Worm (Caenorhabditis elegans): ENCODE results near the gene tbg-1.

tbg-1 gene

ce11 chrIII:9600645-9601044 lies 28.3 kb downstream of the tbg-1 start, which contains the start of gene F58A4.2:
Gene F58A4.2, minus strand, starts transcription at chrIII:9600745.
- TF ChIP-seq duxl-1 (tag; optimal IDR thresholded peaks at IDR 0.05; ENCODE audit: poor library complexity) (no peak), nhr-25 (tag; optimal IDR thresholded peaks at IDR 0.05; ENCODE audit: borderline replicate concordance, insufficient read depth) (no peak)

- TF ChIP-seq attf-4 (tag; optimal IDR thresholded peaks at IDR 0.05) (no peak), dmd-6 (GFP tag; IDR thresholded peaks at IDR 0.05) (no peak), lin-39 (tag; optimal IDR thresholded peaks at IDR 0.05) (no peak), lin-29 (GFP tag; IDR thresholded peaks at IDR 0.05) (no peak), fos-1 (tag; optimal IDR thresholded peaks at IDR 0.05) (no peak), nhr-28 (tag; optimal IDR thresholded peaks at IDR 0.05) (no peak), mxl-3 (GFP tag; optimal IDR thresholded peaks at IDR 0.05) (no peak), ZK337.2 (GFP tag; IDR thresholded peaks at IDR 0.05) (no peak), pha-4 (GFP tag; IDR thresholded peaks at IDR 0.05) (no peak), pha-4 (tag; optimal IDR thresholded peaks at IDR 0.05) (no peak), mdl-1 (tag; optimal IDR thresholded peaks at IDR 0.05) (no peak), F10B5.3 (tag; optimal IDR thresholded peaks at IDR 0.05) (no peak)
Measured at ce11 chrIII:9598168-9598567, 30.8 kb downstream of the tbg-1 start, which contains the start of gene F58A4.1. Gene F58A4.1, plus strand, starts transcription at chrIII:9598468.

DNA sequence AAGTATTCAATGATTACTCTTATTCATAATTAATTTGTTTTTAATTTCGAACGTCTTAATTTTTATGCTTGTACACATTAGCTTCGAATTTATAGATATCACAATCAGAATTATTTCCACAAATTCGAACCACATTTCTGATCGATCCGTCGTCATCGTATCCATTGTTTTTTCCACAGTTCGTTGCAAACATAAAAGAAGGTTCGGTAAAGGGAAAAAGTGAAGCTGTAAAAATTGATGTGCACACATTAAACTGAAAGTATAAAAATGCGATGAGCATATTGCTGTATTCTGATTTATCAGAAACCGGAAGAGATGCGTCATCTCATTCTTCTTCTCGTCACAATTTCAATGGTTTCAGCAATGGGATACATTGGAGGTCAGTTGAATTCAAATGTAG lies 31.9 kb downstream of the tbg-1 start, which contains the start of gene C48B4.12:
Gene C48B4.12, plus strand, starts transcription at position 301 of the 400 bp plus-strand sequence.
- no peak for TF ChIP-seq mep-1 (tag; optimal IDR thresholded peaks at IDR 0.05)
- TF ChIP-seq fkh-10 (GFP tag; optimal IDR thresholded peaks at IDR 0.05): no peak
- TF ChIP-seq pqm-1 (tag; optimal IDR thresholded peaks at IDR 0.05): no peak
- no peak for TF ChIP-seq saeg-2 (GFP tag; IDR thresholded peaks at IDR 0.05)

DNA sequence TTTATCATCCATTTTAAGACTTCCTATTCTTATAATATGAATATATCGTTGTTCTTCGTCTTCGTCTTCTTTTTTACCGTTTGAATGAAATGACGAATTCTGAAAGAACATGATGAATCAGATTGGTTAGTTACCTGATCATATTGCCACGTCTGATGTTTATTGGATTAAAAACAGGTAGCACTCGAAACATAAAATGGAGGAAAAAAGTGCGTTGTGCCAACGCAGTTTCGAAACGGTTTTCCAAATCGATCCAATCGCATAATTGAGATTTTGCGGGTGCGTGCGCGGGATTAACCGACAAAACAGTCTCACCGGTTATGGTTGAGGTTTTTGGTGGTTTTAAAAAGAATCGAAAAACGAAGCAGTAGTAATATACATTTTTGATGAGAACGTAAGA lies 33.4 kb downstream of the tbg-1 start, which contains the start of gene rom-2:
Gene rom-2, minus strand, starts transcription at position 101 of the 400 bp plus-strand sequence.
- TF ChIP-seq D1046.2 (GFP tag; IDR thresholded peaks at IDR 0.05): no peak
- TF ChIP-seq pha-4 (GFP tag; IDR thresholded peaks at IDR 0.05): no peak
- no peak for TF ChIP-seq pha-4 (tag; optimal IDR thresholded peaks at IDR 0.05)
- no peak for TF ChIP-seq nhr-237 (tag; optimal IDR thresholded peaks at IDR 0.05)
- no peak for TF ChIP-seq nhr-41 (GFP tag; IDR thresholded peaks at IDR 0.05)
- no peak for TF ChIP-seq rbr-2 (tag; optimal IDR thresholded peaks at IDR 0.05)
- no peak for TF ChIP-seq F10B5.3 (tag; optimal IDR thresholded peaks at IDR 0.05)
- no peak for TF ChIP-seq hmg-1.1 (GFP tag; IDR thresholded peaks at IDR 0.05)
- TF ChIP-seq zfp-3 (GFP tag; conservative IDR thresholded peaks at IDR 0.05): no peak
- TF ChIP-seq fkh-10 (GFP tag; optimal IDR thresholded peaks at IDR 0.05): no peak
- TF ChIP-seq ceh-32 (tag; optimal IDR thresholded peaks at IDR 0.05; ENCODE audit: poor library complexity): no peak
- no peak for TF ChIP-seq ceh-20 (GFP tag; IDR thresholded peaks at IDR 0.05)
- no peak for TF ChIP-seq fos-1 (tag; optimal IDR thresholded peaks at IDR 0.05)
- no peak for TF ChIP-seq egl-27 (tag; optimal IDR thresholded peaks at IDR 0.05)

ce11 chrIII:9592118-9592517 lies 36.8 kb downstream of the tbg-1 start, which contains the start of gene acox-1.5:
Gene acox-1.5, minus strand, starts transcription at chrIII:9592192.
- TF ChIP-seq daf-8 (GFP tag; IDR thresholded peaks at IDR 0.05): no peak
- TF ChIP-seq tag-97 (GFP tag; IDR thresholded peaks at IDR 0.05): no peak
- no peak for TF ChIP-seq nhr-102 (tag; optimal IDR thresholded peaks at IDR 0.05)
- peak; percentile 19 for TF ChIP-seq aha-1 (tag)
- no peak for TF ChIP-seq F44E2.7 (GFP tag; IDR thresholded peaks at IDR 0.05)
- no peak for TF ChIP-seq cey-2 (tag; optimal IDR thresholded peaks at IDR 0.05; ENCODE audit: borderline replicate concordance, insufficient read depth)
- peak; percentile 34 for TF ChIP-seq hlh-11 (tag; optimal IDR thresholded peaks at IDR 0.05)
- no peak for TF ChIP-seq hif-1 (tag; optimal IDR thresholded peaks at IDR 0.05)
- no peak for TF ChIP-seq set-16 (GFP tag; IDR thresholded peaks at IDR 0.05)
- no peak for TF ChIP-seq D1046.2 (GFP tag; IDR thresholded peaks at IDR 0.05)
- TF ChIP-seq unc-62 (GFP tag; optimal IDR thresholded peaks at IDR 0.05 in 1 of 2): peak in 1 of 2 experiments; percentile 16
- TF ChIP-seq unc-62 (tag; optimal IDR thresholded peaks at IDR 0.05): no peak
- TF ChIP-seq dmd-6 (GFP tag; IDR thresholded peaks at IDR 0.05): peak; percentile 62
- TF ChIP-seq ztf-11 (tag; optimal IDR thresholded peaks at IDR 0.05): no peak
- no peak for TF ChIP-seq mes-2 (tag; optimal IDR thresholded peaks at IDR 0.05; ENCODE audit: poor library complexity, severe bottlenecking)
- no peak for TF ChIP-seq spr-3 (GFP tag; optimal IDR thresholded peaks at IDR 0.05)
- no peak for TF ChIP-seq nhr-41 (GFP tag; IDR thresholded peaks at IDR 0.05)
- no peak for TF ChIP-seq saeg-2 (GFP tag; IDR thresholded peaks at IDR 0.05)
- peak; percentile 55 for TF ChIP-seq nhr-28 (tag; optimal IDR thresholded peaks at IDR 0.05)
- TF ChIP-seq pqm-1 (tag; optimal IDR thresholded peaks at IDR 0.05): peak; percentile 77
- no peak for TF ChIP-seq R02D3.7 (tag; optimal IDR thresholded peaks at IDR 0.05)
- no peak for TF ChIP-seq lin-29 (GFP tag; IDR thresholded peaks at IDR 0.05)
- TF ChIP-seq dve-1 (tag; optimal IDR thresholded peaks at IDR 0.05; ENCODE audit: insufficient read depth): peak; percentile 22
